Fruit fly (Drosophila melanogaster): Measurements from ENCODE around the gene Drak.
A peak's percentile ranks its signal among the peaks of the same experiment; 100 is the strongest.

Drak gene

DNA sequence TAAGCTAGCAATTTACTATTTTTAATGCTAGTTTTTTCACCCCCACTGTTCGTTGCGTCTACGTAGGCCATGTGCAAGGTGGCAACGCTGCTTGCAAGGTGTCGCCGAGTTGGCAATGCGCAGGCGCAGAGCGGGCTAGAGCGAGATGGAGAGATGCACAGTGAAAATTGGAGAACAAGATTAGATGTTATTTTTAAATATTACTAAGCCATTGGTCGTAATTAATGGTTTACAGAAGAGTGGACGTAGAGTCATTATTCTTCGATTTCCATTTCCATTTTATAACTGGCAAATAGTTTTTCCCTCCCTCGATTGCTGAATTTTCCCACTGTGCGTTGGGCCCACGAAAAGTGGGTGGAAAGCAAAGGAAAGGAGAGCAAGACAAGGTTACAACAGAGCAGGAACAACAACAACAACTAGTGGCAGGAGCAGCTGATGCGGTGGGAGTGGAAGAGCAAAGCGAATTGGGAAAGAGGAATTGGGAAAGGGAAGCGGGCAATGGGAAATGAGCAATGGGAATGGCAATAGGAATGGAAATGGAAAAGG is 40.0 kb upstream of the Drak start (continued):
- no peak for TF ChIP-seq CG4328 (GFP tag; optimal IDR thresholded peaks at IDR 0.05)
- peak; percentile 63 for TF ChIP-seq ems (GFP tag; optimal IDR thresholded peaks at IDR 0.05)

DNA sequence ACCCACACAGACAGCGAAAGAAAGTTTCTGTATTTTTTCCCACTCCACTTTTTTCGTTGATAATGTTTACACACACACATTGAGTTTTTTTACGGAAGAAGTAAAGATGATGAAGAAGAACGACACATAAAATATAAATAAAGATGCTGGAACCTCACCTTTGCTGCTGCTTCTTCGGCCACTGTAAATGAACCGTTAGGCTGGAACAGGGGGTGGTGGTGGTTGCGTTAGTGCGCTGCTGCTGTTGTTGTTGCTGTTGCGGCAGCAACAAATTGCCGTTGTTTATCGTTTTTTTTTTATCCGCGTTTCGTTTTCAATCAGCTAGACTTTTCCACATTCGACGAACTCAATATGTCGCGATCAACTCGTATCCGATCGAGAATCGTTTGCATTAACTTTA is 39.3 kb upstream of the Drak start:
- TF ChIP-seq Aef1 (GFP tag; IDR thresholded peaks at IDR 0.05) (0 out of 3 replicates have a peak, but pooled peaks have one; percentile 16), CG11695 (GFP tag; IDR thresholded peaks at IDR 0.05) (no peak), CG4360 (GFP tag; IDR thresholded peaks at IDR 0.05) (peak; percentile 60), abd-A (tag; optimal IDR thresholded peaks at IDR 0.05) (no peak), CG8359 (GFP tag; optimal IDR thresholded peaks at IDR 0.05; ENCODE audit: borderline replicate concordance) (no peak), dan (GFP tag; IDR thresholded peaks at IDR 0.05) (no peak), CG17385 (GFP tag; optimal IDR thresholded peaks at IDR 0.05) (peak; percentile 80), CG11398 (GFP tag; optimal IDR thresholded peaks at IDR 0.05) (no peak), CG3281 (GFP tag; optimal IDR thresholded peaks at IDR 0.05) (no peak), crol (GFP tag; IDR thresholded peaks at IDR 0.05) (peak; percentile 72), CG12104 (GFP tag; optimal IDR thresholded peaks at IDR 0.05) (no peak), CG12744 (GFP tag; optimal IDR thresholded peaks at IDR 0.05) (no peak), fru (optimal IDR thresholded peaks at IDR 0.05) (no peak), CG13123 (GFP tag; optimal IDR thresholded peaks at IDR 0.05) (no peak), cad (GFP tag; optimal IDR thresholded peaks at IDR 0.05) (no peak), CG7372 (GFP tag; IDR thresholded peaks at IDR 0.05) (no peak), sens (GFP tag) (peak; percentile 50), dati (GFP tag; IDR thresholded peaks at IDR 0.05) (no peak), Fer2 (tag; optimal IDR thresholded peaks at IDR 0.05) (no peak), CG2712 (tag; optimal IDR thresholded peaks at IDR 0.05) (peak; percentile 3), Usf (GFP tag; optimal IDR thresholded peaks at IDR 0.05) (no peak), Mad (GFP tag; optimal IDR thresholded peaks at IDR 0.05) (no peak)

DNA sequence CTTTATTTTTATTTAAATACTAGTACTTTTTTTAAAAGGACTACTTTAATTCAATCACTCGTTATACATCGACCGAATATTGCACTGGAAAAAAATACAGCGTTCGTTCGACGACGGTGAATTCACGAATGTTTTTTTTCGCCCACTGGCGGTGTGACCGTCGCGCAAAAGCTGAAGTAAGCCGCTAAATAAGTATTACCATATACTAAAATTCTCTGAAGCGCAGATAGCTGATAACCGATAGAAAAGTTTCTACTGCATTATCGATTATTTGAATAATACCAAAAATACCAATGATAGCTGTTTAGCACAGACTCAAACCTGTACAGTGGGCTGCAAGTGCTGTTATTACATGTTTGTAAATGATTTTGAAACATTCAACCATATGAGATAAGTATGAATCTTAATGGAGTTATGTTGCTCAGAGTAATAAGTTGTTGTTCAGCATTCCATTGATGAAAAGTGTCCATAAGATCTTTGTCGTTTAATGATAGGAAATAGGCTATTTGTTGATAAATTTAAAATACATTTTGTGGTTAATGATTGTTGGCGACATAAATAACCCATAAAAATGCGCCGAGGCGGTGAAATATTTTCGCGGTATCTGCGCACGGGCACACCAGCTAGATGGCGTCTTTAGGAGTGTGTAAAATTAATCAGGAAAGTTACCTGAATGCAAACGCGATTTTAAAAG is 38.6 kb upstream of the Drak start, which contains the start of the genes Evi5 and HP5:
Evi5 (minus strand) TSS at position 198 of the 694 bp plus-strand sequence.
HP5 (plus strand) TSS at position 598 of the 694 bp plus-strand sequence.
- TF ChIP-seq Hey (tag; optimal IDR thresholded peaks at IDR 0.05) (no peak), nerfin-2 (GFP tag; IDR thresholded peaks at IDR 0.05; ENCODE audit: partially characterized antibody) (no peak; the same call in 1 of the 2 replicates), crc (GFP tag; optimal IDR thresholded peaks at IDR 0.05) (peak; percentile 34), Abd-B (GFP tag; optimal IDR thresholded peaks at IDR 0.05) (peak; percentile 91), abd-A (tag; optimal IDR thresholded peaks at IDR 0.05) (peak; percentile 18), CG17361 (GFP tag; IDR thresholded peaks at IDR 0.05) (peak; percentile 61; the same call in 2 of the 3 replicates), CG13424 (tag; optimal IDR thresholded peaks at IDR 0.05) (peak; percentile 33), CG13624 (GFP tag; optimal IDR thresholded peaks at IDR 0.05) (peak; percentile 80), CG6254 (GFP tag; optimal IDR thresholded peaks at IDR 0.05) (no peak), Hr78 (GFP tag; optimal IDR thresholded peaks at IDR 0.05) (no peak), CG31365 (tag; optimal IDR thresholded peaks at IDR 0.05) (no peak), CG7963 (GFP tag; IDR thresholded peaks at IDR 0.05; ENCODE audit: partially characterized antibody) (peak; percentile 57; the same call in 1 of the 3 replicates), gcm2 (GFP tag; optimal IDR thresholded peaks at IDR 0.05) (no peak), chm (GFP tag; IDR thresholded peaks at IDR 0.05) (no peak), dimm (GFP tag; IDR thresholded peaks at IDR 0.05) (no peak), tin (GFP tag; optimal IDR thresholded peaks at IDR 0.05) (peak; percentile 32), sqz (GFP tag; optimal IDR thresholded peaks at IDR 0.05) (peak; percentile 70), CG2875 (GFP tag; optimal IDR thresholded peaks at IDR 0.05) (no peak), Ets65A (GFP tag) (peak; percentile 92), CG9797 (GFP tag; optimal IDR thresholded peaks at IDR 0.05) (peak; percentile 87), Ets97D (GFP tag; optimal IDR thresholded peaks at IDR 0.05) (peak; percentile 74), exex (tag; optimal IDR thresholded peaks at IDR 0.05) (no peak), YL-1 (GFP tag; optimal IDR thresholded peaks at IDR 0.05) (no peak), zen (tag; optimal IDR thresholded peaks at IDR 0.05) (no peak), tap (tag; optimal IDR thresholded peaks at IDR 0.05) (no peak)

All from whole organism, embryonic.